Fruit fly (Drosophila melanogaster): Measurements from ENCODE around the gene Doc1.

dm6 chr3L:9064207-9064754, 23.1 kb downstream of the Doc1 start:
- TF ChIP-seq CG12605 (GFP tag; IDR thresholded peaks at IDR 0.05) (no peak), CG17806 (tag; optimal IDR thresholded peaks at IDR 0.05) (no peak), rn (GFP tag; IDR thresholded peaks at IDR 0.05) (no peak), CG15710 (tag; optimal IDR thresholded peaks at IDR 0.05) (no peak), CG13204 (GFP tag; optimal IDR thresholded peaks at IDR 0.05) (no peak), Snoo (tag; optimal IDR thresholded peaks at IDR 0.05) (no peak), Pif1B (GFP tag; optimal IDR thresholded peaks at IDR 0.05) (no peak)

Measured in whole organism, pupa.